Worm (Caenorhabditis elegans) whole organism, L2 larva: ENCODE results near the gene R02D3.8.

Source experiments
- R02D3.7 ChIP-seq: fragments of 150-350 bp; optimal IDR thresholded peaks from 2 replicates; lab custom pipeline; 2014; ENCODE audit warnings: missing biosample characterization, missing genetic modification characterization
- Y55F3AM.14 ChIP-seq: fragments of 200-800 bp; sonication (Bioruptor generic); optimal IDR thresholded peaks from 2 replicates; lab custom pipeline; 2018; ENCODE audit warnings: mild to moderate bottlenecking, missing genetic modification characterization, missing compliant biosample characterization
- ZK546.5 ChIP-seq: sonication (generic microtip); optimal IDR thresholded peaks from 2 replicates; lab custom pipeline; 2017; ENCODE audit warnings: missing biosample characterization, missing genetic modification characterization
- alr-1 ChIP-seq: fragments of 150-350 bp; optimal IDR thresholded peaks from 2 replicates; lab custom pipeline; 2014; ENCODE audit warnings: missing biosample characterization, missing genetic modification characterization
- ama-1 ChIP-seq: fragments of 150-350 bp; optimal IDR thresholded peaks from 2 replicates; lab custom pipeline; 2018; ENCODE audit warnings: inconsistent platforms
- blmp-1 ChIP-seq: sonication (generic microtip); optimal IDR thresholded peaks from 2 replicates; lab custom pipeline; 2017; ENCODE audit warnings: missing genetic modification characterization, mild to moderate bottlenecking, missing compliant biosample characterization, antibody characterized with exemption, moderate library complexity; ENCODE audit not compliant: insufficient read depth
- ceh-82 ChIP-seq: fragments of 150-350 bp; optimal IDR thresholded peaks from 2 replicates; lab custom pipeline; 2014; ENCODE audit warnings: missing biosample characterization, missing genetic modification characterization
- crh-2 ChIP-seq: sonication (generic microtip); optimal IDR thresholded peaks from 2 replicates; lab custom pipeline; 2017; ENCODE audit warnings: missing biosample characterization, missing genetic modification characterization
- egl-27 ChIP-seq: sonication (generic microtip); optimal IDR thresholded peaks from 3 replicates; lab custom pipeline; 2017; ENCODE audit warnings: missing biosample characterization, missing genetic modification reagents, missing genetic modification characterization
- elt-1 ChIP-seq: fragments of 150-350 bp; optimal IDR thresholded peaks from 2 replicates; lab custom pipeline; 2014; ENCODE audit warnings: missing biosample characterization, missing genetic modification characterization
- elt-3 ChIP-seq: sonication (generic microtip); optimal IDR thresholded peaks from 2 replicates; lab custom pipeline; 2017; ENCODE audit warnings: missing biosample characterization, missing genetic modification characterization
- fos-1 ChIP-seq: fragments of 150-350 bp; optimal IDR thresholded peaks from 2 replicates; lab custom pipeline; 2014; ENCODE audit warnings: missing biosample characterization, missing genetic modification characterization
- gmeb-1 ChIP-seq: fragments of 150-350 bp; optimal IDR thresholded peaks from 2 replicates; lab custom pipeline; 2014; ENCODE audit warnings: missing biosample characterization, missing genetic modification characterization
- lin-11 ChIP-seq: fragments of 150-350 bp; sonication (generic microtip); optimal IDR thresholded peaks from 2 replicates; lab custom pipeline; 2014; ENCODE audit warnings: missing biosample characterization, missing genetic modification characterization, inconsistent platforms, mixed read lengths
- lin-13 ChIP-seq: fragments of 150-350 bp; optimal IDR thresholded peaks from 2 replicates; lab custom pipeline; 2014; ENCODE audit warnings: missing biosample characterization, missing genetic modification reagents, missing genetic modification characterization
- lsy-2 ChIP-seq, 2 experiments: fragments of 150-350 bp in 1 of 2; sonication (generic microtip) in 1 of 2; optimal IDR thresholded peaks; 2 replicates each; lab custom pipeline; 2014 to 2017; ENCODE audit warnings: missing biosample characterization in 2 of 2, missing genetic modification characterization in 2 of 2
- mbf-1 ChIP-seq: sonication (generic microtip); optimal IDR thresholded peaks from 2 replicates; lab custom pipeline; 2017; ENCODE audit warnings: missing biosample characterization, missing genetic modification characterization
- nhr-10 ChIP-seq: sonication (generic microtip); optimal IDR thresholded peaks from 2 replicates; lab custom pipeline; 2017; ENCODE audit warnings: missing biosample characterization, missing genetic modification characterization
- nhr-11 ChIP-seq: fragments of 150-350 bp; optimal IDR thresholded peaks from 2 replicates; lab custom pipeline; 2014; ENCODE audit warnings: missing biosample characterization, missing genetic modification characterization
- nhr-12 ChIP-seq: fragments of 150-350 bp; optimal IDR thresholded peaks from 2 replicates; lab custom pipeline; 2014; ENCODE audit warnings: missing biosample characterization, missing genetic modification characterization
- nhr-129 ChIP-seq: fragments of 150-350 bp; optimal IDR thresholded peaks from 2 replicates; lab custom pipeline; 2014; ENCODE audit warnings: missing biosample characterization, missing genetic modification characterization
- nhr-23 ChIP-seq: fragments of 150-350 bp; optimal IDR thresholded peaks from 2 replicates; lab custom pipeline; 2014; ENCODE audit warnings: missing biosample characterization, missing genetic modification reagents, missing genetic modification characterization
- nhr-237 ChIP-seq: fragments of 150-350 bp; optimal IDR thresholded peaks from 2 replicates; lab custom pipeline; 2014; ENCODE audit warnings: missing biosample characterization, missing genetic modification characterization
- nhr-25 ChIP-seq: fragments of 150-350 bp; sonication (generic microtip); optimal IDR thresholded peaks from 3 replicates; lab custom pipeline; 2014; ENCODE audit warnings: missing biosample characterization, missing genetic modification characterization
- nhr-6 ChIP-seq: fragments of 150-350 bp; optimal IDR thresholded peaks from 2 replicates; lab custom pipeline; 2014; ENCODE audit warnings: missing biosample characterization, missing genetic modification characterization
- nhr-77 ChIP-seq: fragments of 150-350 bp; optimal IDR thresholded peaks from 2 replicates; lab custom pipeline; 2014; ENCODE audit warnings: missing biosample characterization, missing genetic modification characterization
- peb-1 ChIP-seq: fragments of 150-350 bp; optimal IDR thresholded peaks from 2 replicates; lab custom pipeline; 2014; ENCODE audit warnings: missing biosample characterization, missing genetic modification characterization
- sem-4 ChIP-seq: fragments of 150-350 bp; optimal IDR thresholded peaks from 2 replicates; lab custom pipeline; 2014; ENCODE audit warnings: missing biosample characterization, missing genetic modification reagents, missing genetic modification characterization
- skn-1 ChIP-seq: sonication (generic microtip); optimal IDR thresholded peaks from 2 replicates; lab custom pipeline; 2017; ENCODE audit warnings: missing biosample characterization, missing genetic modification characterization
- sma-3 ChIP-seq: sonication (generic microtip); optimal IDR thresholded peaks from 2 replicates; lab custom pipeline; 2016; ENCODE audit warnings: missing genetic modification reagents, missing genetic modification characterization, missing compliant biosample characterization
- snpc-4 ChIP-seq: fragments of 150-350 bp; optimal IDR thresholded peaks from 2 replicates; lab custom pipeline; 2014; ENCODE audit warnings: missing biosample characterization, missing genetic modification characterization
- unc-39 ChIP-seq: fragments of 150-350 bp; optimal IDR thresholded peaks from 2 replicates; lab custom pipeline; 2014; ENCODE audit warnings: missing biosample characterization, missing genetic modification characterization
- zag-1 ChIP-seq: fragments of 150-350 bp; optimal IDR thresholded peaks from 2 replicates; lab custom pipeline; 2014; ENCODE audit warnings: missing biosample characterization, missing genetic modification characterization
- ztf-1 ChIP-seq: fragments of 200-800 bp; sonication (Bioruptor generic); conservative IDR thresholded peaks from 2 replicates; pipeline ENCODE4 v1.3.6; 2022; ENCODE audit warnings: missing genetic modification characterization, missing compliant biosample characterization
- ztf-11 ChIP-seq: sonication (generic microtip); optimal IDR thresholded peaks from 2 replicates; lab custom pipeline; 2017; ENCODE audit warnings: missing biosample characterization, missing genetic modification characterization
- ztf-4 ChIP-seq: fragments of 150-350 bp; optimal IDR thresholded peaks from 2 replicates; lab custom pipeline; 2014; ENCODE audit warnings: missing biosample characterization, missing genetic modification characterization

R02D3.8 gene

ce11 chrIV:237350-237749 is 19.7 kb downstream of the R02D3.8 start, which contains the start of gene ints-13:
TSS of gene ints-13 (minus strand) at chrIV:237450.
- TF ChIP-seq lin-11 (tag; lab: Kevin White, UChicago): no peak
- no peak for TF ChIP-seq nhr-23
- no peak for TF ChIP-seq egl-27 (tag; lab: Kevin White, UChicago)
- TF ChIP-seq blmp-1 (tag; lab: Kevin White, UChicago): no peak
- TF ChIP-seq sem-4: no peak
- TF ChIP-seq elt-3: no peak
- TF ChIP-seq nhr-12 (tag; lab: Kevin White, UChicago): no peak
- no peak for TF ChIP-seq lin-13

- no peak for TF ChIP-seq snpc-4 (tag; lab: Kevin White, UChicago)
- TF ChIP-seq nhr-10 (tag; lab: Kevin White, UChicago): no peak
- no peak for TF ChIP-seq nhr-237 (tag; lab: Kevin White, UChicago)
- no peak for TF ChIP-seq sma-3 (GFP tag; lab: Kevin White, UChicago)
- no peak for TF ChIP-seq mbf-1 (tag; lab: Kevin White, UChicago)
- TF ChIP-seq R02D3.7 (tag; lab: Kevin White, UChicago): no peak
- no peak for TF ChIP-seq ztf-4 (tag; lab: Kevin White, UChicago)
- TF ChIP-seq fos-1 (tag; lab: Kevin White, UChicago): no peak
- no peak for TF ChIP-seq nhr-23
- TF ChIP-seq blmp-1 (tag; lab: Kevin White, UChicago): no peak
- no peak for TF ChIP-seq ZK546.5 (tag; lab: Kevin White, UChicago)
- no peak for TF ChIP-seq nhr-11 (tag; lab: Kevin White, UChicago)
- no peak for TF ChIP-seq nhr-12 (tag; lab: Kevin White, UChicago)
- no peak for TF ChIP-seq elt-3
Measured at ce11 chrIV:236138-236537, 20.9 kb downstream of the R02D3.8 start.

ce11 chrIV:231673-232072 is 25.3 kb downstream of the R02D3.8 start, which contains the start of gene gtf-2H1:
TSS of gene gtf-2H1 (minus strand) at chrIV:231773.
- TF ChIP-seq fos-1 (tag; lab: Kevin White, UChicago) (no peak), nhr-10 (tag; lab: Kevin White, UChicago) (no peak), snpc-4 (tag; lab: Kevin White, UChicago) (no peak), sem-4 (no peak), ceh-82 (tag; lab: Kevin White, UChicago) (no peak), Y55F3AM.14 (GFP tag; lab: Kevin White, UChicago) (no peak), zag-1 (no peak), lsy-2 (tag; optimal IDR thresholded peaks at IDR 0.05; lab: Kevin White, UChicago) (no peak), nhr-237 (tag; lab: Kevin White, UChicago) (no peak), skn-1 (tag; lab: Kevin White, UChicago) (no peak), ztf-1 (GFP tag; lab: Robert Waterston, UW) (no peak), mbf-1 (tag; lab: Kevin White, UChicago) (no peak), gmeb-1 (no peak), ztf-11 (no peak), nhr-129 (tag; lab: Kevin White, UChicago) (no peak)

ce11 chrIV:218252-218651 is 38.8 kb downstream of the R02D3.8 start, which contains the start of gene prdx-6:
TSS of gene prdx-6 (plus strand) at chrIV:218552.
- TF ChIP-seq zag-1 (no peak), R02D3.7 (tag; lab: Kevin White, UChicago) (no peak), ZK546.5 (tag; lab: Kevin White, UChicago) (no peak), crh-2 (tag; lab: Kevin White, UChicago) (no peak), nhr-77 (tag; lab: Kevin White, UChicago) (no peak), nhr-25 (tag; lab: Kevin White, UChicago) (no peak), ztf-4 (tag; lab: Kevin White, UChicago) (no peak), alr-1 (no peak), nhr-6 (tag; lab: Kevin White, UChicago) (no peak), elt-1 (tag; lab: Kevin White, UChicago) (no peak), unc-39 (tag; lab: Kevin White, UChicago) (no peak), ama-1 (no peak), sma-3 (GFP tag; lab: Kevin White, UChicago) (no peak), blmp-1 (tag; lab: Kevin White, UChicago) (no peak), elt-3 (no peak), peb-1 (tag; lab: Kevin White, UChicago) (no peak)
